Fruit fly (Drosophila melanogaster): ENCODE results near the gene Tbc1d15-17.
A peak's percentile ranks its signal among the peaks of the same experiment; 100 is the strongest.

Tbc1d15-17 gene

DNA sequence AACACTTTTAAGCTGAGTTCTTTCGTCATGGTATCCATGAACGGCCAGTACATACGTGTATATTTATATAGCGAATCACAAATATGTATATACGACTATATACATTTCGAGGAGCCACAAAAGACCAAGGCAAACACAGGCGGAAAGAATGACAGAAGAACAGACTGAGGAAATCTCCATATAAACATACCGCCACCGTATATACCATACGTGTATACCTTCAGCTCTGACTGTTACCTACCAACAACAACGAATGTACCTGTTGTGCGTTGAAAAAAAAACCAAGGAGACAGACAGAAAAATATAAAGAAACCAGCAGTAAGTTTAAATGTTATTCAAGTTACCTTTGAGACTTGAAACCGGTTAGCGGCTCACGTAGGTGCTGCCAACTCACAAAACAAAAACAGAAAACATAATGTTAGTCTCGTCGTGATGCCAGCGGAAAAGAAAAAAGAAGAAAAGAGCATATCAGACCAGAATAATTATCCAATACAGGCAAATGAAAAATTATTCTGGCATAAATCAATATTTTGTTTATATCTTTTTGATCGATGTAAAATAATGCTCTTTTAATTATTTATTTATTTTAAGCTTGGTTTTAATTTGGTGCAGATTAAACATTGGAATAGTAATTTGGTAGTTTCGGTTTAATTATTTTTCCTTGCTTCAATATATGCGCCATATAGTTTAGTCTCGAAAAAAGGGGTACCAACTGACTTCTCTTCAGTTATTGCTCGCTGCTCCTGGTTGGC is 35.3 kb upstream of the Tbc1d15-17 start (continued):
- no peak for TF ChIP-seq Usf (GFP tag; optimal IDR thresholded peaks at IDR 0.05)
- no peak for TF ChIP-seq fd64A (GFP tag; optimal IDR thresholded peaks at IDR 0.05)
- TF ChIP-seq stc (GFP tag; IDR thresholded peaks at IDR 0.05), result no peak
- TF ChIP-seq exex (tag; optimal IDR thresholded peaks at IDR 0.05), result no peak
- TF ChIP-seq CG11723 (GFP tag; optimal IDR thresholded peaks at IDR 0.05), result no peak
- no peak for TF ChIP-seq MESR4 (GFP tag; optimal IDR thresholded peaks at IDR 0.05)
- TF ChIP-seq sisA (GFP tag; IDR thresholded peaks at IDR 0.05), result no peak
- no peak for TF ChIP-seq Oli (tag; optimal IDR thresholded peaks at IDR 0.05)
- TF ChIP-seq CG34224 (GFP tag; IDR thresholded peaks at IDR 0.05; ENCODE audit: partially characterized antibody), result peak; percentile 30; the same call in 1 of the 3 replicates
- TF ChIP-seq CG9727 (GFP tag; optimal IDR thresholded peaks at IDR 0.05), result no peak
- TF ChIP-seq org-1 (GFP tag; optimal IDR thresholded peaks at IDR 0.05), result no peak
- TF ChIP-seq gt (GFP tag; IDR thresholded peaks at IDR 0.05), result no peak
- no peak for TF ChIP-seq Dek (tag; optimal IDR thresholded peaks at IDR 0.05)
- no peak for TF ChIP-seq CG12744 (GFP tag; optimal IDR thresholded peaks at IDR 0.05)
- no peak for TF ChIP-seq Ets65A (GFP tag)
- peak; percentile 7 for TF ChIP-seq CG17359 (tag; optimal IDR thresholded peaks at IDR 0.05)
- no peak for TF ChIP-seq CG18476 (GFP tag; optimal IDR thresholded peaks at IDR 0.05)
- TF ChIP-seq CG31388 (GFP tag; optimal IDR thresholded peaks at IDR 0.05), result no peak
- no peak for TF ChIP-seq Gug (GFP tag; IDR thresholded peaks at IDR 0.05)
- TF ChIP-seq Hey (tag; optimal IDR thresholded peaks at IDR 0.05), result no peak
- TF ChIP-seq Dbx (GFP tag; IDR thresholded peaks at IDR 0.05), result no peak
- TF ChIP-seq gem (tag; optimal IDR thresholded peaks at IDR 0.05), result peak; percentile 26
- TF ChIP-seq Adf1 (GFP tag; IDR thresholded peaks at IDR 0.05), result 0 out of 2 replicates have a peak, but pooled peaks have one; percentile 27
- TF ChIP-seq lov (optimal IDR thresholded peaks at IDR 0.05), result no peak
- TF ChIP-seq lov (GFP tag; IDR thresholded peaks at IDR 0.05), result no peak
- TF ChIP-seq CHES-1-like (GFP tag; optimal IDR thresholded peaks at IDR 0.05), result no peak
- no peak for TF ChIP-seq CG11560 (tag; IDR thresholded peaks at IDR 0.05)
- TF ChIP-seq CG1024 (GFP tag; IDR thresholded peaks at IDR 0.05), result no peak
- TF ChIP-seq corto (GFP tag; optimal IDR thresholded peaks at IDR 0.05), result peak; percentile 18
- no peak for TF ChIP-seq NFAT (GFP tag; IDR thresholded peaks at IDR 0.05)
- no peak for TF ChIP-seq chn (GFP tag; optimal IDR thresholded peaks at IDR 0.05)
- no peak for TF ChIP-seq CG12236 (GFP tag; optimal IDR thresholded peaks at IDR 0.05)
- no peak for TF ChIP-seq dimm (GFP tag; IDR thresholded peaks at IDR 0.05)
- TF ChIP-seq cg (GFP tag; optimal IDR thresholded peaks at IDR 0.05), result peak; percentile 22
- TF ChIP-seq dpn (GFP tag; optimal IDR thresholded peaks at IDR 0.05), result no peak
- no peak for TF ChIP-seq CG18599 (GFP tag; optimal IDR thresholded peaks at IDR 0.05)
- no peak for TF ChIP-seq CG31365 (tag; optimal IDR thresholded peaks at IDR 0.05)
- no peak for TF ChIP-seq sna (GFP tag; IDR thresholded peaks at IDR 0.05; ENCODE audit: partially characterized antibody)
- no peak for TF ChIP-seq CG8944 (GFP tag; optimal IDR thresholded peaks at IDR 0.05)
- no peak for TF ChIP-seq tio (GFP tag; optimal IDR thresholded peaks at IDR 0.05)

dm6 chr2L:175727-176126 is 31.3 kb upstream of the Tbc1d15-17 start:
- TF ChIP-seq caup (GFP tag; optimal IDR thresholded peaks at IDR 0.05; ENCODE audit: severe bottlenecking) (no peak), sug (tag; optimal IDR thresholded peaks at IDR 0.05) (no peak), ftz-f1 (GFP tag; optimal IDR thresholded peaks at IDR 0.05) (no peak), Eip74EF (GFP tag; optimal IDR thresholded peaks at IDR 0.05) (peak in 1 of 2 experiments; percentile 90), CG14441 (GFP tag; IDR thresholded peaks at IDR 0.05) (no peak), sens (GFP tag) (peak; percentile 40), D19B (GFP tag; optimal IDR thresholded peaks at IDR 0.05) (no peak), Hmx (GFP tag; optimal IDR thresholded peaks at IDR 0.05) (no peak), CG2199 (GFP tag; IDR thresholded peaks at IDR 0.05) (0 out of 3 replicates have a peak, but pooled peaks have one; percentile 48)
